Worm (Caenorhabditis elegans): ENCODE data around the gene nhr-161.

DNA sequence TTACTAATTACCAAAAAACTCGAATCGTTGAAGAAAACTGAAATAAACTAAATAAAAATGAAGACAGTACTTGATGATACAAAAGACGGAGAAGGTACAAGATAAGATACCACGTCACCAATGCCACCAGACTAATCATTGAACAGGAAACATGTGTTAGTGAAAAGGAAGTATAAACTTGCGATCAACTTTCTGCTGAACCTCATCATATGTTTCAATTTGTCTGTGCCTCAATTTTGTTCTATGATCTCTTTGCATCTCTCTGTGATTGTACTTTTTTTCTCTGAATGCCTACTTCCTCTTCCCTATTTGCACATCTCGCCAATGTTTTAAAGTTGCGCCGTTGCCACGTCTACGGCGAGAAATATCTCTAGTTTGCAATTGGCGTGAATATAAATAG lies 11.3 kb upstream of the nhr-161 start:
- TF ChIP-seq unc-62 (GFP tag; optimal IDR thresholded peaks at IDR 0.05), result no peak
- TF ChIP-seq nhr-12 (tag; optimal IDR thresholded peaks at IDR 0.05), result no peak
- TF ChIP-seq ztf-11 (tag; optimal IDR thresholded peaks at IDR 0.05), result no peak
